Worm (Caenorhabditis elegans) whole organism, L1 larva: Measurements from ENCODE around the gene btb-12.

Source experiments
- C04F5.9 ChIP-seq: sonication (generic microtip); optimal IDR thresholded peaks from 2 replicates; lab custom pipeline; 2016; ENCODE audit warnings: missing genetic modification characterization, missing compliant biosample characterization
- C34B4.2 ChIP-seq: sonication (generic microtip); optimal IDR thresholded peaks from 2 replicates; lab custom pipeline; 2017; ENCODE audit warnings: mild to moderate bottlenecking, missing genetic modification characterization, missing compliant biosample characterization
- Y116A8C.19 ChIP-seq: sonication (generic microtip); optimal IDR thresholded peaks from 2 replicates; lab custom pipeline; 2016; ENCODE audit warnings: missing compliant biosample characterization, missing genetic modification characterization, borderline replicate concordance
- aha-1 ChIP-seq: fragments of 150-350 bp; optimal IDR thresholded peaks from 2 replicates; lab custom pipeline; 2014; ENCODE audit warnings: missing biosample characterization, missing genetic modification characterization
- aly-2 ChIP-seq: fragments of 150-350 bp; optimal IDR thresholded peaks from 2 replicates; lab custom pipeline; 2014; ENCODE audit warnings: missing biosample characterization, missing genetic modification characterization
- ama-1 ChIP-seq: fragments of 150-350 bp; optimal IDR thresholded peaks from 2 replicates; lab custom pipeline; 2014
- blmp-1 ChIP-seq: fragments of 150-350 bp; optimal IDR thresholded peaks from 2 replicates; lab custom pipeline; 2014; ENCODE audit warnings: missing biosample characterization, missing genetic modification characterization
- ceh-63 ChIP-seq: fragments of 200-800 bp; sonication (Bioruptor generic); optimal IDR thresholded peaks from 2 replicates; lab custom pipeline; 2018; ENCODE audit warnings: mild to moderate bottlenecking, missing genetic modification characterization, missing compliant biosample characterization
- ceh-88 ChIP-seq: fragments of 200-800 bp; sonication (Bioruptor generic); IDR thresholded peaks from 2 replicates; pipeline ENCODE4 v1.3.6; 2022; ENCODE audit warnings: missing genetic modification characterization, missing compliant biosample characterization
- dpl-1 ChIP-seq, 3 experiments: fragments of 150-350 bp in 2 of 3; sonication (generic microtip) in 1 of 3; optimal IDR thresholded peaks; 2 replicates each; lab custom pipeline; 2014 to 2017; ENCODE audit warnings: missing biosample characterization in 3 of 3, missing genetic modification characterization in 3 of 3, missing genetic modification reagents in 3 of 3
- efl-1 ChIP-seq, 4 experiments: fragments of 150-350 bp; optimal IDR thresholded peaks in 3 of 4; peaks in 1 of 4; 1 replicate in 1 of 4; 2 replicates in 3 of 4; lab custom pipeline; 2014; ENCODE audit warnings: missing biosample characterization in 2 of 4, missing genetic modification characterization in 2 of 4, missing genetic modification reagents in 2 of 4
- egl-13 ChIP-seq: sonication (generic microtip); optimal IDR thresholded peaks from 2 replicates; lab custom pipeline; 2016; ENCODE audit warnings: missing genotype, missing genetic modification reagents, missing genetic modification characterization, missing compliant biosample characterization
- egl-27 ChIP-seq, 2 experiments: fragments of 150-350 bp in 1 of 2; sonication (generic microtip); optimal IDR thresholded peaks; 3 replicates each; lab custom pipeline; 2017 to 2018; ENCODE audit warnings: missing biosample characterization in 2 of 2, missing genetic modification characterization in 2 of 2, missing genetic modification reagents in 2 of 2
- elt-3 ChIP-seq, 6 experiments: fragments of 150-350 bp in 1 of 6; sonication (generic microtip); optimal IDR thresholded peaks; 2 replicates each; lab custom pipeline; 2017 to 2018; ENCODE audit warnings: missing biosample characterization in 6 of 6, missing genetic modification characterization in 6 of 6, inconsistent platforms in 1 of 6
- fkh-4 ChIP-seq: sonication (generic microtip); optimal IDR thresholded peaks from 2 replicates; lab custom pipeline; 2016; ENCODE audit warnings: missing compliant biosample characterization, missing genetic modification characterization, borderline replicate concordance
- fkh-8 ChIP-seq: sonication (generic microtip); optimal IDR thresholded peaks from 2 replicates; lab custom pipeline; 2016; ENCODE audit warnings: mild to moderate bottlenecking, missing genetic modification characterization, missing compliant biosample characterization
- fos-1 ChIP-seq: fragments of 150-350 bp; optimal IDR thresholded peaks from 2 replicates; lab custom pipeline; 2014; ENCODE audit warnings: missing biosample characterization, missing genetic modification characterization
- hpl-2 ChIP-seq: fragments of 150-350 bp; optimal IDR thresholded peaks from 2 replicates; lab custom pipeline; 2014; ENCODE audit warnings: missing biosample characterization, missing genetic modification reagents, missing genetic modification characterization
- irx-1 ChIP-seq: sonication (generic microtip); optimal IDR thresholded peaks from 2 replicates; lab custom pipeline; 2016; ENCODE audit warnings: missing genetic modification characterization, missing compliant biosample characterization
- lin-13 ChIP-seq: fragments of 150-350 bp; optimal IDR thresholded peaks from 2 replicates; lab custom pipeline; 2014; ENCODE audit warnings: missing biosample characterization, missing genetic modification reagents, missing genetic modification characterization
- lin-35 ChIP-seq, 2 experiments: fragments of 150-350 bp; optimal IDR thresholded peaks; 2 replicates each; lab custom pipeline; 2014; ENCODE audit warnings: missing biosample characterization in 2 of 2, missing genetic modification characterization in 2 of 2, missing genetic modification reagents in 2 of 2
- lin-39 ChIP-seq: fragments of 150-350 bp; optimal IDR thresholded peaks from 2 replicates; lab custom pipeline; 2014; ENCODE audit warnings: missing biosample characterization, missing genetic modification reagents, missing genetic modification characterization
- mab-9 ChIP-seq: fragments of 200-800 bp; sonication (Bioruptor generic); IDR thresholded peaks from 2 replicates; pipeline ENCODE4 v1.3.6; 2022; ENCODE audit warnings: missing genetic modification reagents, missing genetic modification characterization, missing compliant biosample characterization
- mef-2 ChIP-seq: fragments of 150-350 bp; optimal IDR thresholded peaks from 2 replicates; lab custom pipeline; 2014; ENCODE audit warnings: missing biosample characterization, missing genetic modification characterization
- nhr-11 ChIP-seq: fragments of 150-350 bp; optimal IDR thresholded peaks from 2 replicates; lab custom pipeline; 2014; ENCODE audit warnings: missing biosample characterization, missing genetic modification characterization
- nhr-12 ChIP-seq: sonication (generic microtip); optimal IDR thresholded peaks from 2 replicates; lab custom pipeline; 2017; ENCODE audit warnings: missing biosample characterization, missing genetic modification characterization
- nhr-19 ChIP-seq: fragments of 200-800 bp; sonication (Bioruptor generic); conservative IDR thresholded peaks from 2 replicates; pipeline ENCODE4 v1.3.6; 2022; ENCODE audit warnings: missing genetic modification characterization, missing compliant biosample characterization
- nhr-20 ChIP-seq: sonication (generic microtip); optimal IDR thresholded peaks from 2 replicates; lab custom pipeline; 2016; ENCODE audit warnings: mild to moderate bottlenecking, missing genetic modification characterization, missing compliant biosample characterization
- nhr-71 ChIP-seq: sonication (generic microtip); optimal IDR thresholded peaks from 2 replicates; lab custom pipeline; 2016; ENCODE audit warnings: mild to moderate bottlenecking, missing genetic modification characterization, moderate library complexity, missing compliant biosample characterization
- nhr-90 ChIP-seq: sonication (generic microtip); optimal IDR thresholded peaks from 2 replicates; lab custom pipeline; 2016; ENCODE audit warnings: mild to moderate bottlenecking, missing genetic modification characterization, missing compliant biosample characterization; ENCODE audit not compliant: poor library complexity
- pax-3 ChIP-seq: fragments of 200-800 bp; sonication (Bioruptor generic); optimal IDR thresholded peaks from 2 replicates; lab custom pipeline; 2018; ENCODE audit warnings: mild to moderate bottlenecking, missing genetic modification characterization, moderate library complexity, missing compliant biosample characterization
- sox-4 ChIP-seq: sonication (generic microtip); optimal IDR thresholded peaks from 2 replicates; lab custom pipeline; 2016; ENCODE audit warnings: missing genetic modification characterization, missing compliant biosample characterization
- sptf-1 ChIP-seq: fragments of 150-350 bp; optimal IDR thresholded peaks from 2 replicates; lab custom pipeline; 2014; ENCODE audit warnings: missing biosample characterization, missing genetic modification characterization
- sup-37 ChIP-seq: fragments of 200-800 bp; sonication (Bioruptor generic); optimal IDR thresholded peaks from 2 replicates; lab custom pipeline; 2018; ENCODE audit warnings: mild to moderate bottlenecking, missing genetic modification characterization, missing compliant biosample characterization
- tlp-1 ChIP-seq: fragments of 150-350 bp; optimal IDR thresholded peaks from 2 replicates; lab custom pipeline; 2014; ENCODE audit warnings: missing biosample characterization, missing genetic modification characterization
- unc-86 ChIP-seq: sonication (generic microtip); optimal IDR thresholded peaks from 2 replicates; lab custom pipeline; 2016; ENCODE audit warnings: missing genetic modification characterization, missing compliant biosample characterization
- unc-98 ChIP-seq: fragments of 200-800 bp; sonication (Bioruptor generic); IDR thresholded peaks from 2 replicates; pipeline ENCODE4 v1.3.6; 2022; ENCODE audit warnings: missing genetic modification characterization, missing compliant biosample characterization
- vab-15 ChIP-seq: sonication (generic microtip); optimal IDR thresholded peaks from 2 replicates; lab custom pipeline; 2017; ENCODE audit warnings: missing genotype, mild to moderate bottlenecking, missing genetic modification characterization, missing compliant biosample characterization
- xbp-1 ChIP-seq: sonication (generic microtip); optimal IDR thresholded peaks from 2 replicates; lab custom pipeline; 2016; ENCODE audit warnings: missing genetic modification characterization, missing compliant biosample characterization
- zip-4 ChIP-seq: fragments of 200-800 bp; sonication (Bioruptor generic); optimal IDR thresholded peaks from 2 replicates; lab custom pipeline; 2018; ENCODE audit warnings: mild to moderate bottlenecking, missing genetic modification characterization, moderate library complexity, missing compliant biosample characterization
- ztf-11 ChIP-seq, 2 experiments: sonication (generic microtip); optimal IDR thresholded peaks; 2 replicates each; lab custom pipeline; 2016 to 2017; ENCODE audit warnings: missing genetic modification characterization in 2 of 2, missing biosample characterization in 1 of 2, missing compliant biosample characterization in 1 of 2
- ztf-4 ChIP-seq: fragments of 150-350 bp; optimal IDR thresholded peaks from 2 replicates; lab custom pipeline; 2014; ENCODE audit warnings: missing biosample characterization, missing genetic modification characterization

The btb-12 gene

DNA sequence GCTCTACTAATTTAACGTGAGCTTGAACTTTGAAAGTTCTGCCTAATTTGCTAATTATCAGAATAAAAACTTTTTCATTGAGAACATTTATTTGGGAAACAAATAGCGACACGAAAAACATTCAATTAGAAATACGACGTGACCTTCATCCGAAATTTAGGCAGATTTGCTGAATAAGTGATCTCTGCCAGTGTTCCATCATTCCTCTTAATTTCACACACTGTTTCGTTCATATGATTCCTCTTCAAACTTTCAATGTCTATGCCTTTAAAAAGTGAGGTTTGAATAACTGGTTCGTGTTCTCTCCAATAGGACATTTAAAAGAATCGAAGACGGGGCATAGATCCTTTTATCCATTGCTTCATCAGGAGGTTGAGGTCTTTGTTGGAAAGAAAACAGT is 4.5 kb upstream of the btb-12 start, which contains the start of gene fbxb-20:
Gene fbxb-20, minus strand, starts transcription at position 101 of the 400 bp plus-strand sequence.
- TF ChIP-seq ceh-63 (GFP tag; lab: Kevin White, UChicago) (no peak), C34B4.2 (tag; lab: Kevin White, UChicago) (no peak), aly-2 (no peak), egl-13 (tag; lab: Kevin White, UChicago) (no peak), nhr-71 (tag; lab: Kevin White, UChicago) (no peak), pax-3 (tag; lab: Kevin White, UChicago) (no peak)

DNA sequence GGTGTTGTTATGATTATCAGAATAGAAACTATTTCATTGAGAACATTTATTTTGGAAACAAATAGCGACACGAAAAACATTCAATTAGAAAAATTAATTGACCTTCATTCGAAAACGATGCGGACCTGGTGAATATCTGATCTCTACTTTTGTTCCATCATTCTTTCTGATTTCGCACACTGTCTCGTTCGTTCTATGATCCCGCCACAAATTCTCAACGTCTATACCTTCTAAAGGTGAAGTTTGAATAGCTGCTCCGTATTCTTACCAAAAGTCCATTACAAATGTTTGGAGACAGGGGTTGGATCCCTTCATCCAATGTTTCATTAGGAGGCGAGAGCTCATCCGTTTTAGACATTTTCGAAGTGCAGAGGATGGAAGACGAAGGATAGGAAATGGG is 3.2 kb upstream of the btb-12 start, which contains the start of gene fbxb-16:
Gene fbxb-16, minus strand, starts transcription at position 101 of the 400 bp plus-strand sequence.
- TF ChIP-seq nhr-20, result no peak
- no peak for TF ChIP-seq mef-2
- no peak for TF ChIP-seq fos-1 (tag; lab: Kevin White, UChicago)
- TF ChIP-seq nhr-12, result no peak
- no peak for TF ChIP-seq nhr-71 (tag; lab: Kevin White, UChicago)
- TF ChIP-seq mab-9 (GFP tag; lab: Robert Waterston, UW), result no peak
- TF ChIP-seq egl-27 (tag; optimal IDR thresholded peaks at IDR 0.05; lab: Kevin White, UChicago), result no peak
- TF ChIP-seq ceh-88 (GFP tag; lab: Robert Waterston, UW), result no peak
- no peak for TF ChIP-seq fkh-8 (tag; lab: Kevin White, UChicago)
- TF ChIP-seq lin-39, result no peak
- no peak for TF ChIP-seq hpl-2
- TF ChIP-seq unc-98 (GFP tag; lab: Robert Waterston, UW), result no peak
- TF ChIP-seq nhr-11 (tag; lab: Kevin White, UChicago), result no peak
- no peak for TF ChIP-seq xbp-1
- TF ChIP-seq sox-4 (tag; lab: Kevin White, UChicago), result no peak
- TF ChIP-seq Y116A8C.19 (tag; lab: Kevin White, UChicago), result no peak

DNA sequence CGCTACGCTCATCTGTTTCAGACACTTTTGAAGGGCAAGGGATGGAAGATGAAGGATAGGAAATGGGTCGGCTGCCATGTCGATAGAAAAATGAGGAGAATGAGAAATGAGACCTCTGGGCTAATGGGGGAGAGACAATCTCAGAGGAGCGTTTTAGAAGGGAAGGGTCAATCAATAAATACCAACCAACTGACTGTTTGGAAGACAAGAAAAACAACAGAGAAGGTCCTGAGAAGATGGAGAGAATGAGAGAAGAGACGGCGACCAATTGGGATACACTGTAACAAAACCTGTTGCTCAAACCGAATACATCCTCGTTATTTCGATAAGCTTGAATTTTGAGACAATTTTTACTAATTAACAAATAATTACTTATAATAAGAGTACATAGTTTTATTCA is 1.6 kb upstream of the btb-12 start, which contains the start of gene fbxb-15:
Gene fbxb-15, minus strand, starts transcription at position 101 of the 400 bp plus-strand sequence.
- TF ChIP-seq nhr-90 (tag; lab: Kevin White, UChicago), result no peak
- no peak for TF ChIP-seq fkh-4 (tag; lab: Kevin White, UChicago)
- no peak for TF ChIP-seq hpl-2
- no peak for TF ChIP-seq C04F5.9 (tag; lab: Kevin White, UChicago)
- no peak for TF ChIP-seq fos-1 (tag; lab: Kevin White, UChicago)
- no peak for TF ChIP-seq dpl-1 (GFP tag; optimal IDR thresholded peaks at IDR 0.05; lab: Kevin White, UChicago)
- no peak for TF ChIP-seq ztf-11 (tag; optimal IDR thresholded peaks at IDR 0.05; lab: Kevin White, UChicago)
- TF ChIP-seq lin-35 (GFP tag; optimal IDR thresholded peaks at IDR 0.05; lab: Kevin White, UChicago), result no peak
- no peak for TF ChIP-seq ztf-4
- no peak for TF ChIP-seq lin-13 (GFP tag; lab: Kevin White, UChicago)
- no peak for TF ChIP-seq elt-3 (tag; optimal IDR thresholded peaks at IDR 0.05; lab: Kevin White, UChicago)
- TF ChIP-seq nhr-11 (tag; lab: Kevin White, UChicago), result no peak

DNA sequence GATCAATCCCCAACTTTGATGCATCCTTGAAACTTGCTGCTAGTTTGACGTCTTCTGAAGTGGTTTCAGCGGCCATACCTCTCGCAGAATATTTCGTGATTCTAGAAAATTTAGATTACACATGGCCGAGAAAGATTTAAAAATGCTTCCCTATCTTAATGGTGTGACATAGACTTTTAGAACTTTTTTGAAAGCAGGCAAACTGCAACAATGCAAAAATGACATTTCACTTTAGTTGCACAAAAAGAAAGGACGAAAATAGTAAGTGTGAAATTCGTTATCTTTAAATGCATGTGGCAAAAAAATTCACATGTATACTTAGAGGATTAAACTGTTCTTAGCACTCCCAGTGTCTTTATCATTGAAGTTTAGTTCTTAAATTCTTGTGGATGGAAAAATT is 2.2 kb downstream of the btb-12 start, which contains the start of gene ZC204.12:
Gene ZC204.12, minus strand, starts transcription at position 101 of the 400 bp plus-strand sequence.
- TF ChIP-seq sox-4 (tag; lab: Kevin White, UChicago) (no peak), elt-3 (tag; optimal IDR thresholded peaks at IDR 0.05; lab: Kevin White, UChicago) (no peak), unc-86 (tag; lab: Kevin White, UChicago) (no peak), nhr-19 (no peak), blmp-1 (tag; lab: Kevin White, UChicago) (no peak), vab-15 (no peak), efl-1 (optimal IDR thresholded peaks at IDR 0.05; lab: Kevin White, UChicago) (no peak), efl-1 (GFP tag; optimal IDR thresholded peaks at IDR 0.05 in 1 of 2; lab: Kevin White, UChicago) (no peak), egl-27 (tag; optimal IDR thresholded peaks at IDR 0.05; lab: Kevin White, UChicago) (no peak), irx-1 (tag; lab: Kevin White, UChicago) (no peak), ama-1 (lab: Kevin White, UChicago) (no peak), sptf-1 (no peak), sup-37 (GFP tag; lab: Kevin White, UChicago) (no peak), zip-4 (no peak), tlp-1 (tag; lab: Kevin White, UChicago) (no peak), ztf-4 (no peak), aha-1 (tag; lab: Kevin White, UChicago) (no peak)
